Worm (Caenorhabditis elegans) whole organism, early embryonic: ENCODE measurements around the gene Y54G9A.5.

Source experiments
- F13C5.2 ChIP-seq: sonication (generic microtip); optimal IDR thresholded peaks from 2 replicates; lab custom pipeline; 2017; ENCODE audit warnings: mild to moderate bottlenecking, missing genetic modification characterization, inconsistent platforms, missing compliant biosample characterization
- aly-1 ChIP-seq: sonication (generic microtip); optimal IDR thresholded peaks from 2 replicates; lab custom pipeline; 2016; ENCODE audit warnings: missing genetic modification characterization, missing compliant biosample characterization
- ama-1 ChIP-seq: fragments of 150-350 bp; optimal IDR thresholded peaks from 2 replicates; lab custom pipeline; 2014
- ceh-36 ChIP-seq: sonication (generic microtip); optimal IDR thresholded peaks from 2 replicates; lab custom pipeline; 2016; ENCODE audit warnings: missing genetic modification characterization, inconsistent platforms, missing compliant biosample characterization
- ets-7 ChIP-seq: sonication (generic microtip); optimal IDR thresholded peaks from 2 replicates; lab custom pipeline; 2016; ENCODE audit warnings: missing genotype, missing genetic modification characterization, missing compliant biosample characterization
- flt-1 ChIP-seq: fragments of 200-800 bp; sonication (Bioruptor generic); IDR thresholded peaks from 2 replicates; pipeline ENCODE4 v1.3.6; 2022; ENCODE audit warnings: missing genetic modification characterization, missing compliant biosample characterization
- hmbx-1 ChIP-seq: sonication (generic microtip); optimal IDR thresholded peaks from 2 replicates; lab custom pipeline; 2016; ENCODE audit warnings: mild to moderate bottlenecking, missing genetic modification characterization, missing compliant biosample characterization
- hmg-4 ChIP-seq: fragments of 200-800 bp; sonication (Bioruptor generic); optimal IDR thresholded peaks from 2 replicates; lab custom pipeline; 2018; ENCODE audit warnings: mild to moderate bottlenecking, missing genetic modification characterization, missing compliant biosample characterization
- hnd-1 ChIP-seq: sonication (generic microtip); optimal IDR thresholded peaks from 2 replicates; lab custom pipeline; 2016; ENCODE audit warnings: missing genetic modification characterization, missing compliant biosample characterization
- tbx-37 ChIP-seq: fragments of 200-800 bp; sonication (Bioruptor generic); conservative IDR thresholded peaks from 2 replicates; pipeline ENCODE4 v1.3.6; 2022; ENCODE audit warnings: missing genetic modification reagents, missing genetic modification characterization, missing compliant biosample characterization

ce11 chrII:13723754-13724153 lies 947 bp downstream of the Y54G9A.5 start:
- TF ChIP-seq ets-7 (tag; lab: Kevin White, UChicago) = no peak
- TF ChIP-seq hnd-1 (tag; lab: Kevin White, UChicago) = no peak
- no peak for TF ChIP-seq ama-1 (lab: Kevin White, UChicago)
- no peak for TF ChIP-seq tbx-37
- no peak for TF ChIP-seq hmg-4 (GFP tag; lab: Kevin White, UChicago)
- TF ChIP-seq flt-1 = no peak
- no peak for TF ChIP-seq ceh-36 (tag; lab: Kevin White, UChicago)
- no peak for TF ChIP-seq hmbx-1
- TF ChIP-seq aly-1 (tag; lab: Kevin White, UChicago) = no peak
- no peak for TF ChIP-seq F13C5.2 (tag; lab: Kevin White, UChicago)
